Worm (Caenorhabditis elegans) whole organism, L3 larva: ENCODE data around the gene irld-51.

Source experiments
- R02D3.7 ChIP-seq: fragments of 150-350 bp; optimal IDR thresholded peaks from 2 replicates; lab custom pipeline; 2014; ENCODE audit warnings: missing biosample characterization, missing genetic modification characterization
- ZK546.5 ChIP-seq: sonication (generic microtip); optimal IDR thresholded peaks from 2 replicates; lab custom pipeline; 2017; ENCODE audit warnings: missing biosample characterization, missing genetic modification characterization
- aly-2 ChIP-seq: fragments of 150-350 bp; optimal IDR thresholded peaks from 2 replicates; lab custom pipeline; 2014; ENCODE audit warnings: missing biosample characterization, missing genetic modification characterization
- ama-1 ChIP-seq: fragments of 150-350 bp; optimal IDR thresholded peaks from 2 replicates; lab custom pipeline; 2018
- ceh-16 ChIP-seq: sonication (generic microtip); optimal IDR thresholded peaks from 2 replicates; lab custom pipeline; 2017; ENCODE audit warnings: missing biosample characterization, missing genetic modification characterization
- ceh-9 ChIP-seq: sonication (generic microtip); optimal IDR thresholded peaks from 2 replicates; lab custom pipeline; 2018; ENCODE audit warnings: missing biosample characterization, missing genetic modification characterization
- daf-12 ChIP-seq: fragments of 150-350 bp; optimal IDR thresholded peaks from 2 replicates; lab custom pipeline; 2014; ENCODE audit warnings: missing biosample characterization, missing genetic modification reagents, missing genetic modification characterization
- elt-1 ChIP-seq: fragments of 150-350 bp; optimal IDR thresholded peaks from 2 replicates; lab custom pipeline; 2014; ENCODE audit warnings: missing biosample characterization, missing genetic modification characterization
- elt-2 ChIP-seq: sonication (generic microtip); optimal IDR thresholded peaks from 2 replicates; lab custom pipeline; 2016; ENCODE audit warnings: missing genetic modification reagents, mild to moderate bottlenecking, missing genetic modification characterization, missing compliant biosample characterization
- eor-1 ChIP-seq, 2 experiments: fragments of 150-350 bp; optimal IDR thresholded peaks; 2 replicates each; lab custom pipeline; 2014 to 2018; ENCODE audit warnings: missing biosample characterization in 2 of 2, missing genetic modification characterization in 2 of 2
- fkh-2 ChIP-seq: fragments of 150-350 bp; optimal IDR thresholded peaks from 2 replicates; lab custom pipeline; 2014; ENCODE audit warnings: missing biosample characterization, missing genetic modification reagents, missing genetic modification characterization
- fos-1 ChIP-seq: fragments of 150-350 bp; optimal IDR thresholded peaks from 2 replicates; lab custom pipeline; 2014; ENCODE audit warnings: missing biosample characterization, missing genetic modification characterization
- hmg-11 ChIP-seq: sonication (generic microtip); optimal IDR thresholded peaks from 2 replicates; lab custom pipeline; 2016; ENCODE audit warnings: missing genetic modification characterization, missing compliant biosample characterization
- jun-1 ChIP-seq: fragments of 150-350 bp; optimal IDR thresholded peaks from 2 replicates; lab custom pipeline; 2014; ENCODE audit warnings: missing biosample characterization, missing genetic modification reagents, missing genetic modification characterization
- lin-15B ChIP-seq: fragments of 150-350 bp; optimal IDR thresholded peaks from 2 replicates; lab custom pipeline; 2014; ENCODE audit warnings: missing biosample characterization, missing genetic modification characterization
- lin-39 ChIP-seq: fragments of 150-350 bp; optimal IDR thresholded peaks from 2 replicates; lab custom pipeline; 2018; ENCODE audit warnings: missing biosample characterization, missing genetic modification reagents, missing genetic modification characterization
- lsy-12 ChIP-seq: sonication (generic microtip); optimal IDR thresholded peaks from 2 replicates; lab custom pipeline; 2016; ENCODE audit warnings: mild to moderate bottlenecking, missing genetic modification characterization, missing compliant biosample characterization
- mdl-1 ChIP-seq: fragments of 150-350 bp; optimal IDR thresholded peaks from 2 replicates; lab custom pipeline; 2014; ENCODE audit warnings: missing biosample characterization, missing genetic modification characterization
- mml-1 ChIP-seq: fragments of 150-350 bp; sonication (generic microtip); optimal IDR thresholded peaks from 3 replicates; lab custom pipeline; 2014; ENCODE audit warnings: missing biosample characterization, missing genetic modification characterization
- nfya-1 ChIP-seq: sonication (generic microtip); optimal IDR thresholded peaks from 2 replicates; lab custom pipeline; 2017; ENCODE audit warnings: missing genetic modification characterization, mild to moderate bottlenecking, missing compliant biosample characterization, antibody characterized with exemption, moderate library complexity; ENCODE audit not compliant: insufficient read depth
- nhr-11 ChIP-seq: fragments of 150-350 bp; optimal IDR thresholded peaks from 2 replicates; lab custom pipeline; 2014; ENCODE audit warnings: missing biosample characterization, missing genetic modification characterization
- nhr-12 ChIP-seq: fragments of 150-350 bp; optimal IDR thresholded peaks from 2 replicates; lab custom pipeline; 2014; ENCODE audit warnings: missing biosample characterization, missing genetic modification characterization
- nhr-23 ChIP-seq: fragments of 150-350 bp; optimal IDR thresholded peaks from 2 replicates; lab custom pipeline; 2014; ENCODE audit warnings: missing biosample characterization, missing genetic modification reagents, missing genetic modification characterization
- nhr-237 ChIP-seq: fragments of 150-350 bp; optimal IDR thresholded peaks from 2 replicates; lab custom pipeline; 2014; ENCODE audit warnings: missing biosample characterization, missing genetic modification characterization
- nhr-25 ChIP-seq: sonication (generic microtip); optimal IDR thresholded peaks from 2 replicates; lab custom pipeline; 2017; ENCODE audit warnings: missing biosample characterization, missing genetic modification characterization
- nhr-28 ChIP-seq: fragments of 150-350 bp; optimal IDR thresholded peaks from 2 replicates; lab custom pipeline; 2014; ENCODE audit warnings: missing biosample characterization, missing genetic modification characterization
- nhr-43 ChIP-seq: sonication (generic microtip); optimal IDR thresholded peaks from 2 replicates; lab custom pipeline; 2016; ENCODE audit warnings: mild to moderate bottlenecking, missing genetic modification characterization, missing compliant biosample characterization; ENCODE audit not compliant: poor library complexity, severe bottlenecking
- nhr-77 ChIP-seq: fragments of 150-350 bp; optimal IDR thresholded peaks from 2 replicates; lab custom pipeline; 2014; ENCODE audit warnings: missing biosample characterization, missing genetic modification characterization
- pqm-1 ChIP-seq: fragments of 150-350 bp; optimal IDR thresholded peaks from 2 replicates; lab custom pipeline; 2017; ENCODE audit warnings: missing biosample characterization, missing genetic modification characterization, inconsistent platforms
- sea-2 ChIP-seq: fragments of 150-350 bp; sonication (generic microtip); optimal IDR thresholded peaks from 4 replicates; lab custom pipeline; 2014; ENCODE audit warnings: missing biosample characterization, missing genetic modification reagents, missing genetic modification characterization
- skn-1 ChIP-seq: fragments of 150-350 bp; optimal IDR thresholded peaks from 2 replicates; lab custom pipeline; 2014; ENCODE audit warnings: missing biosample characterization, missing genetic modification characterization
- snpc-4 ChIP-seq: fragments of 150-350 bp; optimal IDR thresholded peaks from 2 replicates; lab custom pipeline; 2014; ENCODE audit warnings: missing biosample characterization, missing genetic modification characterization
- tbx-2 ChIP-seq: sonication (generic microtip); optimal IDR thresholded peaks from 2 replicates; lab custom pipeline; 2016; ENCODE audit warnings: mild to moderate bottlenecking, missing genetic modification characterization, missing compliant biosample characterization
- unc-39 ChIP-seq: sonication (generic microtip); optimal IDR thresholded peaks from 4 replicates; lab custom pipeline; 2017; ENCODE audit warnings: missing biosample characterization, missing genetic modification characterization
- unc-62 ChIP-seq: fragments of 150-350 bp; sonication (generic microtip); optimal IDR thresholded peaks from 4 replicates; lab custom pipeline; 2014; ENCODE audit warnings: missing biosample characterization, missing genetic modification reagents, missing genetic modification characterization
- zag-1 ChIP-seq: fragments of 150-350 bp; optimal IDR thresholded peaks from 2 replicates; lab custom pipeline; 2014; ENCODE audit warnings: missing biosample characterization, missing genetic modification characterization
- ztf-11 ChIP-seq: fragments of 150-350 bp; optimal IDR thresholded peaks from 2 replicates; lab custom pipeline; 2014; ENCODE audit warnings: missing biosample characterization, missing genetic modification characterization
- ztf-4 ChIP-seq: fragments of 150-350 bp; optimal IDR thresholded peaks from 2 replicates; lab custom pipeline; 2014; ENCODE audit warnings: missing biosample characterization, missing genetic modification characterization

Gene irld-51

ce11 chrII:2931564-2931963 lies 21.0 kb downstream of the irld-51 start:
- TF ChIP-seq daf-12 (tag; lab: Kevin White, UChicago): no peak
- no peak for TF ChIP-seq jun-1 (tag; lab: Kevin White, UChicago)
- no peak for TF ChIP-seq fkh-2
- TF ChIP-seq skn-1 (tag; lab: Kevin White, UChicago): no peak
- no peak for TF ChIP-seq elt-2 (tag; lab: Kevin White, UChicago)
- TF ChIP-seq ceh-16: no peak
- no peak for TF ChIP-seq lin-39
- TF ChIP-seq ama-1 (lab: Kevin White, UChicago): no peak
- TF ChIP-seq hmg-11 (tag; lab: Kevin White, UChicago): no peak
- TF ChIP-seq eor-1 (tag; optimal IDR thresholded peaks at IDR 0.05; lab: Kevin White, UChicago): no peak
- TF ChIP-seq fos-1 (tag; lab: Kevin White, UChicago): no peak
- no peak for TF ChIP-seq mml-1 (tag; lab: Kevin White, UChicago)
- no peak for TF ChIP-seq pqm-1 (tag; lab: Kevin White, UChicago)
- TF ChIP-seq nhr-237 (tag; lab: Kevin White, UChicago): no peak
- TF ChIP-seq aly-2 (tag; lab: Kevin White, UChicago): no peak
- TF ChIP-seq nhr-43 (tag; lab: Kevin White, UChicago): no peak
- no peak for TF ChIP-seq nhr-28 (tag; lab: Kevin White, UChicago)

DNA sequence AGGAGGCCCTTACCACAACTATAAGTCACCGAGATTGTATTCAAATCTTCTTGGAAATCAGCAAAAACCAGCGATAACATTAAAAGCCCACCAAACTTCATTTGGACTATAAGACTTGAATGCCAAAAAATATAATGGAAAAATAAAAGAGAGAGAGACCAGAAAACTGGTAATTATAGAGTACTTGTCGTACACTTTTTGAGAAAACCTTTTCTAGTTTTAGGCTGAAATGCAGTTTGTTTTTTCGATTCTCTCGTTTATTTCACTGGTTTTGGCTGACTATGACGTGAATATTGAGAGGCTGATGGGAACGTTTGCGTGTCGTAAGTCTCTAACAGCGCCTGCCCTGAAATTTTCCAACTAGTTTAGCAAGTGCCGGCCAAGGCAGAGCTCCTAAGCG lies 22.0 kb downstream of the irld-51 start, which contains the start of the genes irld-64 and irld-63:
Gene irld-64 (minus strand): TSS at position 101 of the 400 bp plus-strand sequence.
Gene irld-63 (plus strand): TSS at position 230 of the 400 bp plus-strand sequence.
- TF ChIP-seq lsy-12 (tag; lab: Kevin White, UChicago): no peak
- no peak for TF ChIP-seq hmg-11 (tag; lab: Kevin White, UChicago)
- no peak for TF ChIP-seq elt-1
- TF ChIP-seq sea-2 (GFP tag; lab: Kevin White, UChicago): no peak
- TF ChIP-seq R02D3.7: no peak
- TF ChIP-seq lin-39: no peak
- no peak for TF ChIP-seq nhr-237 (tag; lab: Kevin White, UChicago)
- no peak for TF ChIP-seq snpc-4 (tag; lab: Kevin White, UChicago)
- TF ChIP-seq nhr-23 (tag; lab: Kevin White, UChicago): no peak
- TF ChIP-seq zag-1: no peak
- no peak for TF ChIP-seq mdl-1
- no peak for TF ChIP-seq unc-39
- TF ChIP-seq nhr-25 (tag; lab: Kevin White, UChicago): no peak

DNA sequence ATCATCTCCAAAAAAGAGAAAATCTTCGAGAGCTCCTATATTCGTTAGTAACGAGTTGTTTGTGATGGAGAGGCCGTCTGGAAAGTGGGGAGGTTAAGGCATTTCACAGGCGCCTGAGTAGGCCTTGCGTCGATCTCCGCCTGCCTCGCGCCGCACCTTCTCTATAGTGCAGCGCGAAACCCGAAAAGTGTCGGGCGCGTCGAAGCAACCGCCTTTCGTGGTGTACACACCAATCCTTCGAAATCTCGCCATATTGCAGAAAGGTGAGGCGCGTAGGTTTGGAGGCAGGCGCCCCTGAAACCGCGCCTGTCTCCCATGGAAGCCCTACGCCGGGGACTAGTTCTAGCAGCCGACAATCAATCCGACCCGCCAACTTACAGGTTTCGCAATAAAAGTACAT lies 22.7 kb downstream of the irld-51 start:
- TF ChIP-seq ztf-11 (no peak), tbx-2 (tag; lab: Kevin White, UChicago) (no peak), jun-1 (tag; lab: Kevin White, UChicago) (no peak), aly-2 (tag; lab: Kevin White, UChicago) (no peak), hmg-11 (tag; lab: Kevin White, UChicago) (no peak)

ce11 chrII:2927533-2927932 lies 25.0 kb downstream of the irld-51 start, which contains the start of the genes ZK355.3 and ZK355.8:
ZK355.3 (minus strand) TSS chrII:2927633.
ZK355.8 (plus strand) TSS chrII:2927804.
- TF ChIP-seq daf-12 (tag; lab: Kevin White, UChicago) (no peak), ztf-4 (no peak), lin-15B (tag; lab: Kevin White, UChicago) (no peak), nhr-28 (tag; lab: Kevin White, UChicago) (no peak), fos-1 (tag; lab: Kevin White, UChicago) (no peak), jun-1 (tag; lab: Kevin White, UChicago) (no peak), nhr-11 (tag; lab: Kevin White, UChicago) (no peak), ceh-16 (no peak), nhr-77 (no peak), hmg-11 (tag; lab: Kevin White, UChicago) (no peak), ceh-9 (tag; lab: Kevin White, UChicago) (no peak), mml-1 (tag; lab: Kevin White, UChicago) (no peak), R02D3.7 (no peak), unc-62 (no peak), nfya-1 (tag; lab: Kevin White, UChicago) (no peak), ZK546.5 (no peak), sea-2 (GFP tag; lab: Kevin White, UChicago) (no peak), nhr-12 (tag; lab: Kevin White, UChicago) (no peak), pqm-1 (tag; lab: Kevin White, UChicago) (no peak), skn-1 (tag; lab: Kevin White, UChicago) (no peak)
